In genomic region chrV:13464123-13464522, ce11 we compare ENCODE assay signal across 2 worm cellular contexts.
TF ChIP-seq lines count a peak whose summit lies in the region.

No protein-coding gene starts in this region.

TF ChIP-seq in whole organism, L1 larva, 84 proteins besides CTCF, POLR2A, EP300 and RAD21 (continued from another document):
- TF ChIP-seq pqm-1 (tag; optimal IDR thresholded peaks at IDR 0.05; lab: Kevin White, UChicago) (no peak), nhr-84 (tag; optimal IDR thresholded peaks at IDR 0.05; lab: Kevin White, UChicago) (no peak), tlp-1 (tag; optimal IDR thresholded peaks at IDR 0.05; lab: Kevin White, UChicago) (no peak), zag-1 (tag; optimal IDR thresholded peaks at IDR 0.05; lab: Kevin White, UChicago) (no peak), lin-39 (tag; optimal IDR thresholded peaks at IDR 0.05; lab: Kevin White, UChicago) (no peak), tbx-2 (tag; optimal IDR thresholded peaks at IDR 0.05; lab: Kevin White, UChicago) (no peak), mef-2 (tag; optimal IDR thresholded peaks at IDR 0.05; lab: Kevin White, UChicago) (no peak), pax-3 (tag; optimal IDR thresholded peaks at IDR 0.05; lab: Kevin White, UChicago) (no peak), dsc-1 (tag; optimal IDR thresholded peaks at IDR 0.05; lab: Kevin White, UChicago) (no peak), snu-23 (GFP tag; optimal IDR thresholded peaks at IDR 0.05; lab: Kevin White, UChicago) (peak; percentile 4), nhr-19 (GFP tag; conservative IDR thresholded peaks at IDR 0.05; lab: Robert Waterston, UW) (no peak), rnt-1 (tag; optimal IDR thresholded peaks at IDR 0.05; lab: Kevin White, UChicago) (peak; percentile 1), mep-1 (tag; optimal IDR thresholded peaks at IDR 0.05; lab: Kevin White, UChicago) (no peak), sptf-1 (tag; optimal IDR thresholded peaks at IDR 0.05; lab: Kevin White, UChicago) (no peak), lin-14 (GFP tag; optimal IDR thresholded peaks at IDR 0.05; lab: Kevin White, UChicago) (peak; percentile 65), nhr-71 (tag; optimal IDR thresholded peaks at IDR 0.05; lab: Kevin White, UChicago) (peak; percentile 20), unc-98 (GFP tag; IDR thresholded peaks at IDR 0.05; lab: Robert Waterston, UW) (no peak), unc-62 (GFP tag; optimal IDR thresholded peaks at IDR 0.05; lab: Kevin White, UChicago) (no peak), hlh-17 (GFP tag; optimal IDR thresholded peaks at IDR 0.05; lab: Kevin White, UChicago; ENCODE audit: borderline replicate concordance) (no peak), nhr-12 (tag; optimal IDR thresholded peaks at IDR 0.05; lab: Kevin White, UChicago) (no peak), lin-35 (GFP tag; optimal IDR thresholded peaks at IDR 0.05; lab: Kevin White, UChicago) (no peak), hpl-2 (GFP tag; optimal IDR thresholded peaks at IDR 0.05; lab: Kevin White, UChicago) (no peak), blmp-1 (tag; optimal IDR thresholded peaks at IDR 0.05; lab: Kevin White, UChicago) (peak; percentile 35), C04F5.9 (tag; optimal IDR thresholded peaks at IDR 0.05; lab: Kevin White, UChicago) (no peak), efl-3 (GFP tag; optimal IDR thresholded peaks at IDR 0.05; lab: Kevin White, UChicago) (no peak), aha-1 (tag; optimal IDR thresholded peaks at IDR 0.05; lab: Kevin White, UChicago) (no peak), elt-3 (tag; optimal IDR thresholded peaks at IDR 0.05; lab: Kevin White, UChicago) (peak in 1 of 6 experiments; percentile 1)

TF ChIP-seq in whole organism, L2 larva, 48 proteins besides CTCF, POLR2A, EP300 and RAD21 (continued from another document):
- TF ChIP-seq mdl-1 (tag; optimal IDR thresholded peaks at IDR 0.05; lab: Kevin White, UChicago) (no peak), mab-5 (tag; optimal IDR thresholded peaks at IDR 0.05; lab: Kevin White, UChicago) (no peak), nhr-25 (tag; optimal IDR thresholded peaks at IDR 0.05; lab: Kevin White, UChicago) (peak; percentile 69), fos-1 (tag; optimal IDR thresholded peaks at IDR 0.05; lab: Kevin White, UChicago) (no peak), nhr-237 (tag; optimal IDR thresholded peaks at IDR 0.05; lab: Kevin White, UChicago) (no peak), Y55F3AM.14 (GFP tag; optimal IDR thresholded peaks at IDR 0.05; lab: Kevin White, UChicago) (no peak), lsy-2 (tag; optimal IDR thresholded peaks at IDR 0.05; lab: Kevin White, UChicago) (no peak), peb-1 (tag; optimal IDR thresholded peaks at IDR 0.05; lab: Kevin White, UChicago) (no peak), zag-1 (tag; optimal IDR thresholded peaks at IDR 0.05; lab: Kevin White, UChicago) (no peak), unc-39 (tag; optimal IDR thresholded peaks at IDR 0.05; lab: Kevin White, UChicago) (no peak), lin-39 (tag; optimal IDR thresholded peaks at IDR 0.05; lab: Kevin White, UChicago) (no peak), lin-11 (tag; optimal IDR thresholded peaks at IDR 0.05; lab: Kevin White, UChicago) (no peak), nhr-11 (tag; optimal IDR thresholded peaks at IDR 0.05; lab: Kevin White, UChicago) (no peak), R02D3.7 (tag; optimal IDR thresholded peaks at IDR 0.05; lab: Kevin White, UChicago) (no peak), mbf-1 (tag; optimal IDR thresholded peaks at IDR 0.05; lab: Kevin White, UChicago) (no peak), nhr-21 (tag; optimal IDR thresholded peaks at IDR 0.05; lab: Kevin White, UChicago) (no peak), sem-4 (tag; optimal IDR thresholded peaks at IDR 0.05; lab: Kevin White, UChicago) (no peak), nhr-23 (tag; optimal IDR thresholded peaks at IDR 0.05; lab: Kevin White, UChicago) (no peak), skn-1 (tag; optimal IDR thresholded peaks at IDR 0.05; lab: Kevin White, UChicago) (peak; percentile 69), ama-1 (optimal IDR thresholded peaks at IDR 0.05; lab: Kevin White, UChicago) (peak; percentile 34), nhr-10 (tag; optimal IDR thresholded peaks at IDR 0.05; lab: Kevin White, UChicago) (no peak), elt-3 (tag; optimal IDR thresholded peaks at IDR 0.05; lab: Kevin White, UChicago) (no peak), alr-1 (tag; optimal IDR thresholded peaks at IDR 0.05; lab: Kevin White, UChicago) (no peak), nhr-12 (tag; optimal IDR thresholded peaks at IDR 0.05; lab: Kevin White, UChicago) (no peak), aly-2 (tag; optimal IDR thresholded peaks at IDR 0.05; lab: Kevin White, UChicago) (no peak), F13H6.1 (tag; optimal IDR thresholded peaks at IDR 0.05; lab: Kevin White, UChicago) (no peak), unc-62 (GFP tag; optimal IDR thresholded peaks at IDR 0.05; lab: Kevin White, UChicago) (no peak), ztf-11 (tag; optimal IDR thresholded peaks at IDR 0.05; lab: Kevin White, UChicago) (no peak), nhr-77 (tag; optimal IDR thresholded peaks at IDR 0.05; lab: Kevin White, UChicago) (no peak), ceh-82 (tag; optimal IDR thresholded peaks at IDR 0.05; lab: Kevin White, UChicago) (no peak), lin-13 (GFP tag; optimal IDR thresholded peaks at IDR 0.05; lab: Kevin White, UChicago) (no peak), elt-1 (tag; optimal IDR thresholded peaks at IDR 0.05; lab: Kevin White, UChicago) (no peak), ztf-1 (GFP tag; conservative IDR thresholded peaks at IDR 0.05; lab: Robert Waterston, UW) (no peak)
